Worm (Caenorhabditis elegans): ENCODE data around the gene K04C1.5.
A peak's percentile ranks its signal among the peaks of the same experiment; 100 is the strongest.

The K04C1.5 gene

DNA sequence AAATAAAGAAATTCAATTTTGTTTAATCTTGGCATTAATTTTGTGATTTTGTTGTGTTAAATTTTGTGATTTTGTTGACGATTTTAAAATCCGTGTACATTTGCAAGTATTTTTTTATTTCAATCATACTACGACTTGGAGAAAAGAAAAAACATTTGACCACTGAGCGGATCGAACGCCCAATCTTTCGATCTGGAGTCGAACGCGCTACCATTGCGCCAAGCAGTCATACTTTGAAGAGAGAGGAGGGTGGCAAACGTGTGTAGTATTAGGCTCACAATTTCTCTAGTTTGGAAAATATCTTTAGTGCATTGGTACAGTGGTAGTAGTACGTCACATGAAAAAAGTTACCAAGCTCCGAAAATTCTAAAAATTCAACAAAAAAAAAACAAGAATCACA, 19.1 kb upstream of the K04C1.5 start:
- no peak for TF ChIP-seq mxl-2 (GFP tag; conservative IDR thresholded peaks at IDR 0.05)
- no peak for TF ChIP-seq fkh-10 (GFP tag; optimal IDR thresholded peaks at IDR 0.05)
- TF ChIP-seq lin-38 (GFP tag; IDR thresholded peaks at IDR 0.05): no peak
- no peak for TF ChIP-seq lir-3 (tag; optimal IDR thresholded peaks at IDR 0.05)
- TF ChIP-seq saeg-2 (GFP tag; IDR thresholded peaks at IDR 0.05): no peak
- TF ChIP-seq jun-1 (tag; optimal IDR thresholded peaks at IDR 0.05): no peak
- TF ChIP-seq php-3 (GFP tag; IDR thresholded peaks at IDR 0.05): no peak
- TF ChIP-seq F49E8.2 (tag; optimal IDR thresholded peaks at IDR 0.05; ENCODE audit: borderline replicate concordance): no peak
- no peak for TF ChIP-seq nhr-42 (GFP tag; IDR thresholded peaks at IDR 0.05)
- no peak for TF ChIP-seq zip-11 (GFP tag; IDR thresholded peaks at IDR 0.05)
- peak; percentile 76; the same call in 1 of the 2 replicates for TF ChIP-seq ceh-44 (GFP tag; IDR thresholded peaks at IDR 0.05)
- TF ChIP-seq Y5F2A.4 (GFP tag; optimal IDR thresholded peaks at IDR 0.05): no peak
- no peak for TF ChIP-seq dpl-1 (GFP tag; optimal IDR thresholded peaks at IDR 0.05)
- 0 out of 2 replicates have a peak, but pooled peaks have one; percentile 25 for TF ChIP-seq nhr-41 (GFP tag; IDR thresholded peaks at IDR 0.05)
- no peak for TF ChIP-seq arid-1 (GFP tag; conservative IDR thresholded peaks at IDR 0.05)
- TF ChIP-seq mdt-29 (GFP tag; IDR thresholded peaks at IDR 0.05): no peak
- TF ChIP-seq nhr-28 (tag; optimal IDR thresholded peaks at IDR 0.05): no peak
- TF ChIP-seq ctbp-1 (GFP tag; IDR thresholded peaks at IDR 0.05): no peak; the same call in none of the 2 replicates
- no peak for TF ChIP-seq fos-1 (tag; optimal IDR thresholded peaks at IDR 0.05)
- TF ChIP-seq set-16 (GFP tag; IDR thresholded peaks at IDR 0.05): no peak
- TF ChIP-seq madf-5 (GFP tag; IDR thresholded peaks at IDR 0.05): 0 out of 4 replicates have a peak, but pooled peaks of 1 of the 2 experiments have one; percentile 50
- TF ChIP-seq ZK337.2 (GFP tag; IDR thresholded peaks at IDR 0.05): no peak
- TF ChIP-seq mes-2 (tag; optimal IDR thresholded peaks at IDR 0.05; ENCODE audit: poor library complexity, severe bottlenecking): no peak
- TF ChIP-seq zfp-3 (GFP tag; conservative IDR thresholded peaks at IDR 0.05): no peak
- TF ChIP-seq daf-8 (GFP tag; IDR thresholded peaks at IDR 0.05): 0 out of 2 replicates have a peak, but pooled peaks have one; percentile 49
- TF ChIP-seq Y75B8A.6 (GFP tag; IDR thresholded peaks at IDR 0.05): no peak
- peak; percentile 61 for TF ChIP-seq lin-13 (GFP tag; optimal IDR thresholded peaks at IDR 0.05)
- TF ChIP-seq ztf-11 (tag; optimal IDR thresholded peaks at IDR 0.05): no peak
- TF ChIP-seq hlh-30 (tag; optimal IDR thresholded peaks at IDR 0.05; ENCODE audit: insufficient read depth): no peak
- TF ChIP-seq daf-12 (tag; optimal IDR thresholded peaks at IDR 0.05): no peak
- peak; percentile 25 for TF ChIP-seq rbr-2 (tag; optimal IDR thresholded peaks at IDR 0.05)
- TF ChIP-seq ceh-20 (GFP tag; IDR thresholded peaks at IDR 0.05): no peak
- no peak for TF ChIP-seq egl-27 (tag; optimal IDR thresholded peaks at IDR 0.05)
- no peak for TF ChIP-seq tag-97 (GFP tag; IDR thresholded peaks at IDR 0.05)
- no peak for TF ChIP-seq skn-1 (tag; optimal IDR thresholded peaks at IDR 0.05)
- no peak for TF ChIP-seq ceh-82 (tag; optimal IDR thresholded peaks at IDR 0.05)
- TF ChIP-seq duxl-1 (tag; optimal IDR thresholded peaks at IDR 0.05; ENCODE audit: poor library complexity): peak; percentile 61
- TF ChIP-seq egl-43 (GFP tag; IDR thresholded peaks at IDR 0.05): no peak
- no peak for TF ChIP-seq daf-19 (GFP tag; conservative IDR thresholded peaks at IDR 0.05)
- TF ChIP-seq zip-2 (tag; optimal IDR thresholded peaks at IDR 0.05): no peak
- no peak for TF ChIP-seq pqm-1 (tag; optimal IDR thresholded peaks at IDR 0.05)
- peak; percentile 60 for TF ChIP-seq nhr-6 (tag; optimal IDR thresholded peaks at IDR 0.05)
- TF ChIP-seq ztf-7 (tag; optimal IDR thresholded peaks at IDR 0.05): peak; percentile 28
- no peak for TF ChIP-seq mdl-1 (tag; optimal IDR thresholded peaks at IDR 0.05)
- TF ChIP-seq F37D6.2 (tag; optimal IDR thresholded peaks at IDR 0.05): no peak
- TF ChIP-seq cey-2 (tag; optimal IDR thresholded peaks at IDR 0.05; ENCODE audit: borderline replicate concordance, insufficient read depth): no peak
- peak; percentile 88 for TF ChIP-seq F26F4.8 (GFP tag; conservative IDR thresholded peaks at IDR 0.05)
- TF ChIP-seq ceh-28 (tag; optimal IDR thresholded peaks at IDR 0.05): no peak
- no peak for TF ChIP-seq nhr-25 (tag; optimal IDR thresholded peaks at IDR 0.05; ENCODE audit: borderline replicate concordance, insufficient read depth)
- no peak for TF ChIP-seq sdz-12 (GFP tag; optimal IDR thresholded peaks at IDR 0.05)
- TF ChIP-seq Y105C5A.15 (GFP tag; IDR thresholded peaks at IDR 0.05): peak; percentile 48; the same call in 1 of the 2 replicates

Data from whole organism, L4 larva.